Fruit fly (Drosophila melanogaster): ENCODE results near the gene Ugt305A1.
A peak's percentile ranks its signal among the peaks of the same experiment; 100 is the strongest.

The Ugt305A1 gene

dm6 chr3L:4071561-4072049, 12.0 kb downstream of the Ugt305A1 start, which contains the start of gene wit:
Gene wit (minus strand): TSS chr3L:4071717.
- TF ChIP-seq Sp1 (GFP tag; optimal IDR thresholded peaks at IDR 0.05) (peak; percentile 18), Vsx2 (GFP tag; optimal IDR thresholded peaks at IDR 0.05; ENCODE audit: partially characterized antibody) (peak; percentile 95), Hr78 (GFP tag; optimal IDR thresholded peaks at IDR 0.05) (no peak), Hnf4 (GFP tag; optimal IDR thresholded peaks at IDR 0.05) (peak; percentile 42), h (GFP tag; optimal IDR thresholded peaks at IDR 0.05) (peak; percentile 16), woc (GFP tag; optimal IDR thresholded peaks at IDR 0.05) (no peak), Hr83 (GFP tag; optimal IDR thresholded peaks at IDR 0.05; ENCODE audit: poor library complexity, severe bottlenecking) (peak; percentile 38), pan (optimal IDR thresholded peaks at IDR 0.05) (no peak), Dfd (GFP tag; optimal IDR thresholded peaks at IDR 0.05) (no peak), psq (GFP tag; optimal IDR thresholded peaks at IDR 0.05) (peak; percentile 92), sage (GFP tag; optimal IDR thresholded peaks at IDR 0.05) (peak; percentile 85), OdsH (GFP tag; optimal IDR thresholded peaks at IDR 0.05) (no peak), brk (GFP tag; optimal IDR thresholded peaks at IDR 0.05) (peak; percentile 42), Dif (GFP tag; optimal IDR thresholded peaks at IDR 0.05; ENCODE audit: partially characterized antibody) (peak; percentile 98), lola (GFP tag; optimal IDR thresholded peaks at IDR 0.05) (no peak), ey (GFP tag; optimal IDR thresholded peaks at IDR 0.05) (no peak), fru (GFP tag; optimal IDR thresholded peaks at IDR 0.05) (peak; percentile 99), foxo (GFP tag; optimal IDR thresholded peaks at IDR 0.05) (no peak), N (GFP tag; optimal IDR thresholded peaks at IDR 0.05) (no peak), GATAd (GFP tag; optimal IDR thresholded peaks at IDR 0.05) (no peak), CrebA (GFP tag; optimal IDR thresholded peaks at IDR 0.05; ENCODE audit: borderline replicate concordance) (peak; percentile 77), br (GFP tag; optimal IDR thresholded peaks at IDR 0.05) (peak; percentile 63), Rel (GFP tag; optimal IDR thresholded peaks at IDR 0.05) (peak; percentile 10), Rel (tag; optimal IDR thresholded peaks at IDR 0.05) (no peak), dl (GFP tag; optimal IDR thresholded peaks at IDR 0.05; ENCODE audit: insufficient read depth in 1 of 2, partially characterized antibody in 2 of 2) (peak; percentile 91 to 96), HLH106 (tag; optimal IDR thresholded peaks at IDR 0.05) (no peak), rgr (GFP tag; optimal IDR thresholded peaks at IDR 0.05) (peak; percentile 52), tai (GFP tag; optimal IDR thresholded peaks at IDR 0.05) (no peak), Myc (optimal IDR thresholded peaks at IDR 0.05) (no peak), dmrt93B (GFP tag; optimal IDR thresholded peaks at IDR 0.05) (no peak), Abd-B (GFP tag; optimal IDR thresholded peaks at IDR 0.05) (no peak), usp (GFP tag; optimal IDR thresholded peaks at IDR 0.05) (no peak), Mio (GFP tag; optimal IDR thresholded peaks at IDR 0.05) (no peak), Jra (GFP tag; optimal IDR thresholded peaks at IDR 0.05) (peak; percentile 53), jim (GFP tag; optimal IDR thresholded peaks at IDR 0.05) (no peak), CG32264 (GFP tag; optimal IDR thresholded peaks at IDR 0.05) (peak; percentile 47), CG9705 (GFP tag; optimal IDR thresholded peaks at IDR 0.05) (no peak), dsf (GFP tag; optimal IDR thresholded peaks at IDR 0.05; ENCODE audit: borderline replicate concordance) (no peak), sv (GFP tag; optimal IDR thresholded peaks at IDR 0.05) (no peak)

DNA sequence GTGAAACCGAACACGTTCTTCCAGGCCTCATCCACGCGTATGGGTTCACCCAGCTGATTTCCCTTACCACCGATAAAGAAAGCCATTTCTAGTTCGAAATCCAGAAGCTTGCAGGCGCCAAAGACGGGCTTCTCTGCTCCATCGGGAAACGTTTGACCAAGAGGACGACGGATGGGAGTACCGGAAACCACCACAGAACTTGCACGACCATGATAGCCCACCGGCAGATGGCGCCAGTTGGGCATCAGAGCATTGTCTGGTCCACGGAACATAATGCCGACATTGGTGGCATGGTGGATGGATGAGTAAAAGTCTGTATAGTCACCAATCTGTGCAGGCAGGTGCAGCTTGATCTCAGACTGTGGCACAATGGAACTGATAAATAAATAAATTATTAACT, 13.1 kb downstream of the Ugt305A1 start:
- TF ChIP-seq Dfd (GFP tag; optimal IDR thresholded peaks at IDR 0.05) = no peak
- TF ChIP-seq Myc (optimal IDR thresholded peaks at IDR 0.05) = no peak
- TF ChIP-seq Rel (GFP tag; optimal IDR thresholded peaks at IDR 0.05) = no peak
- no peak for TF ChIP-seq Rel (tag; optimal IDR thresholded peaks at IDR 0.05)
- no peak for TF ChIP-seq rgr (GFP tag; optimal IDR thresholded peaks at IDR 0.05)
- TF ChIP-seq sv (GFP tag; optimal IDR thresholded peaks at IDR 0.05) = no peak
- no peak for TF ChIP-seq br (GFP tag; optimal IDR thresholded peaks at IDR 0.05)
- no peak for TF ChIP-seq CrebA (GFP tag; optimal IDR thresholded peaks at IDR 0.05; ENCODE audit: borderline replicate concordance)
- no peak for TF ChIP-seq tai (GFP tag; optimal IDR thresholded peaks at IDR 0.05)
- no peak for TF ChIP-seq GATAd (GFP tag; optimal IDR thresholded peaks at IDR 0.05)
- TF ChIP-seq dsf (GFP tag; optimal IDR thresholded peaks at IDR 0.05; ENCODE audit: borderline replicate concordance) = no peak
- TF ChIP-seq CG9705 (GFP tag; optimal IDR thresholded peaks at IDR 0.05) = no peak
- no peak for TF ChIP-seq ey (GFP tag; optimal IDR thresholded peaks at IDR 0.05)
- TF ChIP-seq Abd-B (GFP tag; optimal IDR thresholded peaks at IDR 0.05) = no peak
- no peak for TF ChIP-seq jim (GFP tag; optimal IDR thresholded peaks at IDR 0.05)

Measured in whole organism, wandering third instar larva.